Worm (Caenorhabditis elegans) whole organism, mixed stage, embryonic: Measurements from ENCODE around the gene tsg-101.

Experiments
- elt-1 ChIP-seq: sonication (generic microtip); optimal IDR thresholded peaks from 2 replicates; lab custom pipeline; 2017; ENCODE audit warnings: missing genetic modification characterization, mild to moderate bottlenecking, missing compliant biosample characterization, antibody characterized with exemption, moderate library complexity, borderline replicate concordance; ENCODE audit not compliant: insufficient read depth
- ham-2 ChIP-seq: fragments of 200-800 bp; sonication (Bioruptor generic); optimal IDR thresholded peaks from 2 replicates; lab custom pipeline; 2018; ENCODE audit warnings: mild to moderate bottlenecking, missing genetic modification characterization, missing compliant biosample characterization
- lsy-2 ChIP-seq: fragments of 150-350 bp; optimal IDR thresholded peaks from 2 replicates; lab custom pipeline; 2014; ENCODE audit warnings: missing biosample characterization, missing genetic modification characterization
- mep-1 ChIP-seq: fragments of 150-350 bp; optimal IDR thresholded peaks from 2 replicates; lab custom pipeline; 2017; ENCODE audit warnings: missing biosample characterization, missing genetic modification reagents, missing genetic modification characterization, inconsistent platforms
- nhr-12 ChIP-seq: fragments of 150-350 bp; optimal IDR thresholded peaks from 2 replicates; lab custom pipeline; 2014; ENCODE audit warnings: missing biosample characterization, missing genetic modification characterization
- nhr-237 ChIP-seq: fragments of 150-350 bp; optimal IDR thresholded peaks from 2 replicates; lab custom pipeline; 2014; ENCODE audit warnings: missing biosample characterization, missing genetic modification characterization
- nhr-28 ChIP-seq: fragments of 150-350 bp; optimal IDR thresholded peaks from 2 replicates; lab custom pipeline; 2014; ENCODE audit warnings: missing biosample characterization, missing genetic modification characterization
- pha-4 ChIP-seq: fragments of 150-350 bp; optimal IDR thresholded peaks from 2 replicates; lab custom pipeline; 2018; ENCODE audit warnings: missing biosample characterization, missing genetic modification reagents, missing genetic modification characterization
- snpc-4 ChIP-seq: fragments of 150-350 bp; optimal IDR thresholded peaks from 2 replicates; lab custom pipeline; 2014; ENCODE audit warnings: missing biosample characterization, missing genetic modification characterization
- unc-39 ChIP-seq: fragments of 150-350 bp; optimal IDR thresholded peaks from 2 replicates; lab custom pipeline; 2014; ENCODE audit warnings: missing biosample characterization, missing genetic modification characterization
- unc-62 ChIP-seq: fragments of 150-350 bp; optimal IDR thresholded peaks from 2 replicates; lab custom pipeline; 2014; ENCODE audit warnings: missing biosample characterization, missing genetic modification reagents, missing genetic modification characterization

DNA sequence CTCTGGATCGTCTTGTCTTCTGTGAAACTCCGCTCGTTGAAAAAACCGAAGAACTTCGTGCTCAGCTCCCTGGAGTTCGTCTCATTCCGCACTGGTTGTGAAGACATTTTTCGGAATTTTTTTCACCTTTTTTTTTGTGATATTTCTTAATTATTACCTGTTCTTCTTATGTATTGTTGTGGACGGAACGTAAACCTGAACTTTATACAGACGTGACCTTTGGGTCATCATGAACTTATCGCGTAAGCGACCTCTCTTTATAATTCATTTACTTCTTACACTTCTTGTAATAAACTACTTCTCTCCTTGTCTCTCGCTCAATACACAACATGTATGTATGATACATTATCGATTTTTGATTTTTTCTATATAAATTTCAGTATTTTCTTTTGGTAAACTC lies 17.8 kb upstream of the tsg-101 start, which contains the start of gene M57.1:
- no peak for TF ChIP-seq pha-4 (tag; lab: Kevin White, UChicago)
- TF ChIP-seq nhr-28 (tag; lab: Kevin White, UChicago) = no peak
- no peak for TF ChIP-seq ham-2 (GFP tag; lab: Kevin White, UChicago)
- TF ChIP-seq unc-39 (tag; lab: Kevin White, UChicago) = no peak
- TF ChIP-seq nhr-12 (tag; lab: Kevin White, UChicago) = no peak
- no peak for TF ChIP-seq mep-1
- TF ChIP-seq lsy-2 (tag; lab: Kevin White, UChicago) = no peak
- no peak for TF ChIP-seq snpc-4 (tag; lab: Kevin White, UChicago)
- TF ChIP-seq unc-62 (GFP tag; lab: Kevin White, UChicago) = no peak
- TF ChIP-seq nhr-237 (tag; lab: Kevin White, UChicago) = no peak
- no peak for TF ChIP-seq elt-1
